Worm (Caenorhabditis elegans) whole organism, young adult: ENCODE measurements around the gene srbc-63.

Experiments
- C06A6.2 ChIP-seq: fragments of 200-800 bp; sonication (Bioruptor generic); conservative IDR thresholded peaks from 2 replicates; pipeline ENCODE4 v1.3.6; 2022; ENCODE audit warnings: missing genetic modification characterization, missing compliant biosample characterization
- ZK185.1 ChIP-seq: sonication (generic microtip); optimal IDR thresholded peaks from 2 replicates; lab custom pipeline; 2016; ENCODE audit warnings: mild to moderate bottlenecking, missing genetic modification characterization, missing compliant biosample characterization; ENCODE audit not compliant: poor library complexity, severe bottlenecking
- ama-1 ChIP-seq, 3 experiments: fragments of 150-350 bp in 1 of 3; sonication (generic microtip) in 2 of 3; optimal IDR thresholded peaks; 2 replicates each; lab custom pipeline; 2014 to 2018; ENCODE audit warnings: missing biosample characterization in 2 of 3, missing genetic modification characterization in 2 of 3, missing genetic modification reagents in 2 of 3
- athp-1 ChIP-seq: sonication (generic microtip); optimal IDR thresholded peaks from 2 replicates; lab custom pipeline; 2017; ENCODE audit warnings: mild to moderate bottlenecking, missing genetic modification characterization, missing compliant biosample characterization
- dpff-1 ChIP-seq: sonication (generic microtip); optimal IDR thresholded peaks from 2 replicates; lab custom pipeline; 2017; ENCODE audit warnings: mild to moderate bottlenecking, missing genetic modification characterization, missing compliant biosample characterization
- dpl-1 ChIP-seq: fragments of 150-350 bp; optimal IDR thresholded peaks from 2 replicates; lab custom pipeline; 2014; ENCODE audit warnings: missing biosample characterization, missing genetic modification reagents, missing genetic modification characterization
- ets-4 ChIP-seq: fragments of 200-800 bp; sonication (Bioruptor generic); optimal IDR thresholded peaks from 2 replicates; lab custom pipeline; 2018; ENCODE audit warnings: mild to moderate bottlenecking, missing genetic modification characterization, missing compliant biosample characterization
- nhr-27 ChIP-seq: fragments of 200-800 bp; sonication (Bioruptor generic); optimal IDR thresholded peaks from 2 replicates; lab custom pipeline; 2018; ENCODE audit warnings: mild to moderate bottlenecking, missing genetic modification characterization, moderate library complexity, missing compliant biosample characterization
- pbrm-1 ChIP-seq: fragments of 200-800 bp; sonication (Bioruptor generic); IDR thresholded peaks from 2 replicates; pipeline ENCODE4 v1.3.6; 2022; ENCODE audit warnings: missing genetic modification reagents, missing genetic modification characterization, missing compliant biosample characterization
- snpc-1.3 ChIP-seq: sonication (generic microtip); optimal IDR thresholded peaks from 2 replicates; lab custom pipeline; 2017; ENCODE audit warnings: missing genetic modification characterization, mild to moderate bottlenecking, missing compliant biosample characterization, antibody characterized with exemption, moderate library complexity, missing genotype, missing genetic modification reagents; ENCODE audit not compliant: insufficient read depth
- tlf-1 ChIP-seq: fragments of 200-800 bp; sonication (Bioruptor generic); optimal IDR thresholded peaks from 2 replicates; lab custom pipeline; 2018; ENCODE audit warnings: mild to moderate bottlenecking, missing genetic modification characterization, missing compliant biosample characterization
- unc-62 ChIP-seq: fragments of 150-350 bp; optimal IDR thresholded peaks from 2 replicates; lab custom pipeline; 2014; ENCODE audit warnings: missing biosample characterization, missing genetic modification reagents, missing genetic modification characterization
- zfh-2 ChIP-seq: fragments of 200-800 bp; sonication (Bioruptor generic); conservative IDR thresholded peaks from 2 replicates; pipeline ENCODE4 v1.3.6; 2022; ENCODE audit warnings: missing genetic modification reagents, missing genetic modification characterization, missing compliant biosample characterization

- TF ChIP-seq dpl-1 (GFP tag; lab: Kevin White, UChicago): no peak
- no peak for TF ChIP-seq unc-62 (GFP tag; lab: Kevin White, UChicago)
- TF ChIP-seq pbrm-1 (GFP tag; lab: Robert Waterston, UW): no peak
- TF ChIP-seq tlf-1 (GFP tag; lab: Kevin White, UChicago): no peak
- no peak for TF ChIP-seq nhr-27 (tag; lab: Kevin White, UChicago)
- TF ChIP-seq ama-1 (optimal IDR thresholded peaks at IDR 0.05; lab: Kevin White, UChicago): no peak
- no peak for TF ChIP-seq ama-1 (GFP tag; optimal IDR thresholded peaks at IDR 0.05; lab: Kevin White, UChicago)
- TF ChIP-seq athp-1: no peak
- TF ChIP-seq ZK185.1 (tag; lab: Kevin White, UChicago): no peak
- TF ChIP-seq zfh-2 (GFP tag; lab: Robert Waterston, UW): no peak
- TF ChIP-seq dpff-1: no peak
- TF ChIP-seq C06A6.2 (GFP tag; lab: Robert Waterston, UW): no peak
- TF ChIP-seq snpc-1.3: no peak
- no peak for TF ChIP-seq ets-4 (GFP tag; lab: Kevin White, UChicago)
Observed at ce11 chrV:15459088-15459487, 46.6 kb upstream of the srbc-63 start, which contains the start of gene str-71.
